Fruit fly (Drosophila melanogaster) whole organism, prepupa: ENCODE data around the gene CG2698.

Experiments used
- CG10631 ChIP-seq: fragments of 200-800 bp; sonication (Bioruptor generic); optimal IDR thresholded peaks from 2 replicates; lab custom pipeline; 2016; ENCODE audit warnings: missing biosample characterization, missing genetic modification characterization
- CG11902 ChIP-seq: fragments of 200-800 bp; sonication (Bioruptor generic); optimal IDR thresholded peaks from 3 replicates; lab custom pipeline; 2016; ENCODE audit warnings: missing biosample characterization, missing genetic modification characterization
- CG15336 ChIP-seq: fragments of 200-800 bp; sonication (Bioruptor generic); IDR thresholded peaks from 2 replicates; pipeline ENCODE4 v1.3.6; 2022; ENCODE audit warnings: missing biosample characterization, missing genetic modification characterization
- CG16779 ChIP-seq: fragments of 200-800 bp; sonication (Bioruptor generic); optimal IDR thresholded peaks from 3 replicates; lab custom pipeline; 2017; ENCODE audit warnings: missing biosample characterization, mild to moderate bottlenecking, missing genetic modification characterization
- CG3032 ChIP-seq: fragments of 200-800 bp; optimal IDR thresholded peaks from 2 replicates; lab custom pipeline; 2019; ENCODE audit warnings: missing biosample characterization, mild to moderate bottlenecking, missing genetic modification characterization, moderate library complexity
- CG31627 ChIP-seq: fragments of 200-800 bp; sonication (Bioruptor generic); optimal IDR thresholded peaks from 3 replicates; lab custom pipeline; 2016; ENCODE audit warnings: missing biosample characterization, missing genetic modification characterization
- CG32006 ChIP-seq: fragments of 200-800 bp; sonication (Bioruptor generic); optimal IDR thresholded peaks from 3 replicates; lab custom pipeline; 2017; ENCODE audit warnings: missing biosample characterization, mild to moderate bottlenecking, missing genetic modification characterization
- CG3919 ChIP-seq: fragments of 200-800 bp; sonication (Bioruptor generic); optimal IDR thresholded peaks from 3 replicates; lab custom pipeline; 2016; ENCODE audit warnings: missing biosample characterization, missing genetic modification characterization
- CG4318 ChIP-seq: fragments of 200-800 bp; sonication (Bioruptor generic); optimal IDR thresholded peaks from 3 replicates; lab custom pipeline; 2017; ENCODE audit warnings: missing biosample characterization, mild to moderate bottlenecking, missing genetic modification characterization
- CG6163 ChIP-seq: fragments of 200-800 bp; sonication (Bioruptor generic); IDR thresholded peaks from 3 replicates; pipeline ENCODE4 v1.3.6; 2022; ENCODE audit warnings: missing biosample characterization, missing genetic modification characterization
- CG6808 ChIP-seq: fragments of 200-800 bp; sonication (Bioruptor generic); optimal IDR thresholded peaks from 3 replicates; lab custom pipeline; 2017; ENCODE audit warnings: missing biosample characterization, missing genetic modification characterization, mild to moderate bottlenecking, moderate library complexity, missing genetic modification reagents
- CG6854 ChIP-seq: fragments of 200-800 bp; sonication (Bioruptor generic); optimal IDR thresholded peaks from 2 replicates; lab custom pipeline; 2017; ENCODE audit warnings: missing biosample characterization, mild to moderate bottlenecking, missing genetic modification characterization
- CG7368 ChIP-seq: fragments of 200-800 bp; sonication (Bioruptor generic); optimal IDR thresholded peaks from 3 replicates; lab custom pipeline; 2016; ENCODE audit warnings: missing biosample characterization, missing genetic modification characterization
- CG8119 ChIP-seq: fragments of 200-800 bp; sonication (Bioruptor generic); IDR thresholded peaks from 3 replicates; pipeline ENCODE4 v1.3.6; 2022; ENCODE audit warnings: missing biosample characterization, missing genetic modification characterization
- CG8319 ChIP-seq: fragments of 200-800 bp; sonication (Bioruptor generic); optimal IDR thresholded peaks from 3 replicates; lab custom pipeline; 2016; ENCODE audit warnings: missing biosample characterization, missing genetic modification characterization
- CG9139 ChIP-seq: fragments of 200-800 bp; sonication (Bioruptor generic); optimal IDR thresholded peaks from 3 replicates; lab custom pipeline; 2017; ENCODE audit warnings: missing biosample characterization, mild to moderate bottlenecking, missing genetic modification characterization
- Eip75B ChIP-seq: fragments of 200-800 bp; sonication (Bioruptor generic); optimal IDR thresholded peaks from 3 replicates; lab custom pipeline; 2016; ENCODE audit warnings: missing biosample characterization, missing genetic modification characterization
- Eip78C ChIP-seq: fragments of 200-800 bp; sonication (Bioruptor generic); peaks from one replicate; lab custom pipeline; 2016; ENCODE audit warnings: missing biosample characterization, missing genetic modification characterization
- Eip93F ChIP-seq: fragments of 200-800 bp; sonication (Bioruptor generic); optimal IDR thresholded peaks from 2 replicates; lab custom pipeline; 2016; ENCODE audit warnings: missing biosample characterization, mild to moderate bottlenecking, missing genetic modification characterization
- Hr4 ChIP-seq: fragments of 200-800 bp; sonication (Bioruptor generic); optimal IDR thresholded peaks from 3 replicates; lab custom pipeline; 2016; ENCODE audit warnings: missing biosample characterization, missing genetic modification characterization
- Lpt ChIP-seq: fragments of 200-800 bp; sonication (Bioruptor generic); optimal IDR thresholded peaks from 3 replicates; lab custom pipeline; 2016; ENCODE audit warnings: missing biosample characterization, missing genetic modification characterization
- Met ChIP-seq: fragments of 200-800 bp; sonication (Bioruptor generic); optimal IDR thresholded peaks from 3 replicates; lab custom pipeline; 2016; ENCODE audit warnings: missing biosample characterization, missing genetic modification characterization
- OdsH ChIP-seq: fragments of 200-800 bp; sonication (Bioruptor generic); optimal IDR thresholded peaks from 3 replicates; lab custom pipeline; 2016; ENCODE audit warnings: missing biosample characterization, missing genetic modification characterization
- Smox ChIP-seq: fragments of 200-800 bp; sonication (Bioruptor generic); optimal IDR thresholded peaks from 3 replicates; lab custom pipeline; 2016; ENCODE audit warnings: missing biosample characterization, missing genetic modification characterization
- Sox102F ChIP-seq: fragments of 200-800 bp; sonication (Bioruptor generic); optimal IDR thresholded peaks from 2 replicates; lab custom pipeline; 2016; ENCODE audit warnings: missing biosample characterization, mild to moderate bottlenecking, missing genetic modification characterization
- Sox15 ChIP-seq: fragments of 200-800 bp; sonication (Bioruptor generic); optimal IDR thresholded peaks from 3 replicates; lab custom pipeline; 2016; ENCODE audit warnings: missing biosample characterization, missing genetic modification characterization
- achi ChIP-seq: fragments of 200-800 bp; sonication (Bioruptor generic); optimal IDR thresholded peaks from 3 replicates; lab custom pipeline; 2016; ENCODE audit warnings: missing biosample characterization, missing genetic modification characterization
- acj6 ChIP-seq: fragments of 200-800 bp; sonication (Bioruptor generic); optimal IDR thresholded peaks from 3 replicates; lab custom pipeline; 2016; ENCODE audit warnings: missing biosample characterization, missing genetic modification characterization
- cyc ChIP-seq: fragments of 200-800 bp; sonication (Bioruptor generic); optimal IDR thresholded peaks from 3 replicates; lab custom pipeline; 2016; ENCODE audit warnings: missing biosample characterization, missing genetic modification characterization
- dsx ChIP-seq: fragments of 200-800 bp; optimal IDR thresholded peaks from 3 replicates; lab custom pipeline; 2019; ENCODE audit warnings: missing biosample characterization, mild to moderate bottlenecking, missing genetic modification characterization, moderate library complexity; ENCODE audit not compliant: poor library complexity, severe bottlenecking
- eg ChIP-seq: fragments of 200-800 bp; sonication (Bioruptor generic); IDR thresholded peaks from 3 replicates; pipeline ENCODE4 v1.3.6; 2022; ENCODE audit warnings: missing biosample characterization, missing genetic modification characterization
- esn ChIP-seq: fragments of 200-800 bp; sonication (Bioruptor generic); optimal IDR thresholded peaks from 2 replicates; lab custom pipeline; 2016; ENCODE audit warnings: missing biosample characterization, mild to moderate bottlenecking, missing genetic modification characterization, moderate library complexity
- fd59A ChIP-seq: fragments of 200-800 bp; sonication (Bioruptor generic); optimal IDR thresholded peaks from 2 replicates; lab custom pipeline; 2017; ENCODE audit warnings: missing biosample characterization, mild to moderate bottlenecking, missing genetic modification characterization, missing genetic modification reagents
- lz ChIP-seq: fragments of 200-800 bp; sonication (Bioruptor generic); optimal IDR thresholded peaks from 3 replicates; lab custom pipeline; 2016; ENCODE audit warnings: missing biosample characterization, missing genetic modification characterization
- pdm3 ChIP-seq: fragments of 200-800 bp; sonication (Bioruptor generic); optimal IDR thresholded peaks from 3 replicates; lab custom pipeline; 2016; ENCODE audit warnings: missing biosample characterization, missing genetic modification characterization
- salr ChIP-seq, 2 experiments: fragments of 200-800 bp; sonication (Bioruptor generic); optimal IDR thresholded peaks; 3 replicates each; lab custom pipeline; 2016 to 2018; ENCODE audit warnings: missing biosample characterization in 2 of 2, missing genetic modification characterization in 2 of 2, mild to moderate bottlenecking in 1 of 2
- ss ChIP-seq, 2 experiments: fragments of 200-800 bp; sonication (Bioruptor generic); optimal IDR thresholded peaks; 2 replicates in 1 of 2; 3 replicates in 1 of 2; lab custom pipeline; 2017 to 2018; ENCODE audit warnings: mild to moderate bottlenecking in 2 of 2, missing biosample characterization in 2 of 2, missing genetic modification characterization in 2 of 2, moderate library complexity in 1 of 2
- svp ChIP-seq: fragments of 200-800 bp; sonication (Bioruptor generic); peaks from one replicate; lab custom pipeline; 2016; ENCODE audit warnings: missing biosample characterization, missing genetic modification characterization
- topi ChIP-seq: fragments of 200-800 bp; sonication (Bioruptor generic); optimal IDR thresholded peaks from 3 replicates; lab custom pipeline; 2016; ENCODE audit warnings: missing biosample characterization, missing genetic modification characterization

The CG2698 gene

dm6 chr3R:7967347-7967746 is 34.0 kb upstream of the CG2698 start, which contains the start of gene dsx:
TSS of gene dsx (minus strand) at chr3R:7967408.
- TF ChIP-seq cyc (GFP tag; lab: Kevin White, UChicago) (peak; percentile 6), lz (peak; percentile 29), Smox (GFP tag; lab: Kevin White, UChicago) (peak; percentile 38), topi (GFP tag; lab: Kevin White, UChicago) (peak; percentile 5), Lpt (GFP tag; lab: Kevin White, UChicago) (no peak), CG6808 (GFP tag; lab: Kevin White, UChicago) (peak; percentile 35), OdsH (GFP tag; lab: Kevin White, UChicago) (peak; percentile 6), CG7368 (GFP tag; lab: Kevin White, UChicago) (no peak), Hr4 (GFP tag; lab: Kevin White, UChicago) (peak; percentile 38), CG3032 (tag; lab: Kevin White, UChicago) (no peak), Met (peak; percentile 35), pdm3 (GFP tag; lab: Kevin White, UChicago) (peak; percentile 29), esn (GFP tag; lab: Kevin White, UChicago) (peak; percentile 49), CG31627 (GFP tag; lab: Kevin White, UChicago) (peak; percentile 49), CG16779 (tag; lab: Kevin White, UChicago) (no peak), CG10631 (GFP tag; lab: Kevin White, UChicago) (peak; percentile 30), Eip78C (GFP tag; lab: Kevin White, UChicago) (peak; percentile 85), salr (GFP tag; optimal IDR thresholded peaks at IDR 0.05; lab: Kevin White, UChicago) (peak in 1 of 2 experiments; percentile 72), Eip93F (GFP tag; lab: Kevin White, UChicago) (no peak), CG32006 (GFP tag; lab: Kevin White, UChicago) (peak; percentile 67), Eip75B (no peak), svp (GFP tag; lab: Kevin White, UChicago) (no peak), acj6 (GFP tag; lab: Kevin White, UChicago) (peak; percentile 5), CG4318 (GFP tag; lab: Kevin White, UChicago) (peak; percentile 52), CG11902 (GFP tag; lab: Kevin White, UChicago) (peak; percentile 16), fd59A (GFP tag; lab: Kevin White, UChicago) (peak; percentile 30)

- TF ChIP-seq CG3032 (tag; lab: Kevin White, UChicago) (no peak), CG15336 (GFP tag; lab: Robert Waterston, UW) (peak; percentile 75), achi (GFP tag; lab: Kevin White, UChicago) (no peak), svp (GFP tag; lab: Kevin White, UChicago) (peak; percentile 67), Sox102F (peak; percentile 24), CG6854 (peak; percentile 83), CG32006 (GFP tag; lab: Kevin White, UChicago) (no peak), eg (GFP tag; lab: Robert Waterston, UW) (peak; percentile 75; the same call in 2 of the 3 replicates), Sox15 (GFP tag; lab: Kevin White, UChicago) (no peak), lz (no peak), cyc (GFP tag; lab: Kevin White, UChicago) (no peak), CG8319 (GFP tag; lab: Kevin White, UChicago) (no peak), CG16779 (tag; lab: Kevin White, UChicago) (peak; percentile 46), ss (GFP tag; optimal IDR thresholded peaks at IDR 0.05; lab: Kevin White, UChicago) (peak; percentile 51 to 81), Lpt (GFP tag; lab: Kevin White, UChicago) (peak; percentile 51), CG8119 (peak; percentile 71; the same call in 2 of the 3 replicates), CG4318 (GFP tag; lab: Kevin White, UChicago) (no peak), CG11902 (GFP tag; lab: Kevin White, UChicago) (no peak), CG6808 (GFP tag; lab: Kevin White, UChicago) (peak; percentile 28), CG3919 (GFP tag; lab: Kevin White, UChicago) (peak; percentile 20), CG9139 (GFP tag; lab: Kevin White, UChicago) (peak; percentile 56), CG6163 (GFP tag; lab: Robert Waterston, UW) (peak; percentile 49; the same call in 1 of the 3 replicates), dsx (peak; percentile 100)
These were observed 33.6 kb upstream of the CG2698 start for dm6 chr3R:7967801-7968200.
